Worm (Caenorhabditis elegans) whole organism, L4/young adult: ENCODE measurements around the gene mrp-1.

Source experiments
- W03F9.2 ChIP-seq: fragments of 150-350 bp; optimal IDR thresholded peaks from 2 replicates; lab custom pipeline; 2014; ENCODE audit warnings: missing biosample characterization, missing genetic modification characterization
- dao-5 ChIP-seq: sonication (generic microtip); optimal IDR thresholded peaks from 2 replicates; lab custom pipeline; 2016; ENCODE audit warnings: missing genotype, missing genetic modification characterization, moderate library complexity, missing compliant biosample characterization
- him-1 ChIP-seq: sonication (generic microtip); optimal IDR thresholded peaks from 2 replicates; lab custom pipeline; 2016; ENCODE audit warnings: missing genotype, missing genetic modification reagents, missing genetic modification characterization, missing compliant biosample characterization

Gene mrp-1

ce11 chrX:551175-551729 is 36.4 kb downstream of the mrp-1 start, which contains the start of gene F57C12.2:
Gene F57C12.2, minus strand, starts transcription at chrX:551392.
- TF ChIP-seq W03F9.2 (tag; lab: Kevin White, UChicago), result no peak

ce11 chrX:542807-543206 is 44.9 kb downstream of the mrp-1 start, which contains the start of gene F28C10.1:
Gene F28C10.1, plus strand, starts transcription at chrX:543107.
- TF ChIP-seq W03F9.2 (tag; lab: Kevin White, UChicago), result no peak

- TF ChIP-seq dao-5 (tag; lab: Kevin White, UChicago) (no peak), him-1 (tag; lab: Kevin White, UChicago) (no peak), W03F9.2 (tag; lab: Kevin White, UChicago) (no peak)
These were observed 49.6 kb downstream of the mrp-1 start for ce11 chrX:538083-538482.

ce11 chrX:536365-536764 is 51.3 kb downstream of the mrp-1 start:
- no peak for TF ChIP-seq dao-5 (tag; lab: Kevin White, UChicago)
- TF ChIP-seq W03F9.2 (tag; lab: Kevin White, UChicago), result no peak
- no peak for TF ChIP-seq him-1 (tag; lab: Kevin White, UChicago)

- TF ChIP-seq dao-5 (tag; lab: Kevin White, UChicago) (no peak), W03F9.2 (tag; lab: Kevin White, UChicago) (no peak), him-1 (tag; lab: Kevin White, UChicago) (no peak)
These were observed 52.0 kb downstream of the mrp-1 start, which contains the start of gene F28C10.3 for ce11 chrX:535728-536127. Gene F28C10.3, minus strand, starts transcription at chrX:535828.

- no peak for TF ChIP-seq W03F9.2 (tag; lab: Kevin White, UChicago)
- TF ChIP-seq him-1 (tag; lab: Kevin White, UChicago), result no peak
- no peak for TF ChIP-seq dao-5 (tag; lab: Kevin White, UChicago)
These were observed 56.8 kb downstream of the mrp-1 start, which contains the start of gene B0310.6 for ce11 chrX:530909-531308. Gene B0310.6, minus strand, starts transcription at chrX:531009.

ce11 chrX:530011-530410 is 57.7 kb downstream of the mrp-1 start, which contains the start of gene ugt-46:
Gene ugt-46, minus strand, starts transcription at chrX:530289.
- no peak for TF ChIP-seq him-1 (tag; lab: Kevin White, UChicago)
- no peak for TF ChIP-seq W03F9.2 (tag; lab: Kevin White, UChicago)
- TF ChIP-seq dao-5 (tag; lab: Kevin White, UChicago), result no peak

- TF ChIP-seq dao-5 (tag; lab: Kevin White, UChicago), result no peak
- no peak for TF ChIP-seq him-1 (tag; lab: Kevin White, UChicago)
- TF ChIP-seq W03F9.2 (tag; lab: Kevin White, UChicago), result no peak
These were observed 58.3 kb downstream of the mrp-1 start for ce11 chrX:529386-529785.

- TF ChIP-seq him-1 (tag; lab: Kevin White, UChicago) (no peak), W03F9.2 (tag; lab: Kevin White, UChicago) (no peak), dao-5 (tag; lab: Kevin White, UChicago) (no peak)
These were observed 58.9 kb downstream of the mrp-1 start for ce11 chrX:528761-529160.

- TF ChIP-seq dao-5 (tag; lab: Kevin White, UChicago) (no peak), him-1 (tag; lab: Kevin White, UChicago) (no peak), W03F9.2 (tag; lab: Kevin White, UChicago) (no peak)
These were observed 60.0 kb downstream of the mrp-1 start for ce11 chrX:527663-528062.
